Worm (Caenorhabditis elegans) whole organism, midembryonic: ENCODE data around the gene set-3.

Experiments
- T22C8.4 ChIP-seq: fragments of 200-800 bp; sonication (Bioruptor generic); IDR thresholded peaks from 2 replicates; pipeline ENCODE4 v1.3.6; 2022; ENCODE audit warnings: missing genetic modification characterization, missing compliant biosample characterization
- cog-1 ChIP-seq: sonication (generic microtip); optimal IDR thresholded peaks from 2 replicates; lab custom pipeline; 2016; ENCODE audit warnings: missing genetic modification characterization, missing compliant biosample characterization
- flt-1 ChIP-seq: fragments of 200-800 bp; sonication (Bioruptor generic); IDR thresholded peaks from 2 replicates; pipeline ENCODE4 v1.3.6; 2022; ENCODE audit warnings: missing genetic modification characterization, missing compliant biosample characterization
- ref-1 ChIP-seq: fragments of 200-800 bp; sonication (Bioruptor generic); conservative IDR thresholded peaks from 2 replicates; pipeline ENCODE4 v1.3.6; 2022; ENCODE audit warnings: missing genetic modification reagents, missing genetic modification characterization, missing compliant biosample characterization
- tab-1 ChIP-seq: fragments of 200-800 bp; sonication (Bioruptor generic); IDR thresholded peaks from 2 replicates; pipeline ENCODE4 v1.3.6; 2022; ENCODE audit warnings: missing genetic modification characterization, missing compliant biosample characterization
- ztf-23 ChIP-seq: fragments of 200-800 bp; sonication (Bioruptor generic); IDR thresholded peaks from 2 replicates; pipeline ENCODE4 v1.3.6; 2022; ENCODE audit warnings: missing genetic modification reagents, missing genetic modification characterization, missing compliant biosample characterization

DNA sequence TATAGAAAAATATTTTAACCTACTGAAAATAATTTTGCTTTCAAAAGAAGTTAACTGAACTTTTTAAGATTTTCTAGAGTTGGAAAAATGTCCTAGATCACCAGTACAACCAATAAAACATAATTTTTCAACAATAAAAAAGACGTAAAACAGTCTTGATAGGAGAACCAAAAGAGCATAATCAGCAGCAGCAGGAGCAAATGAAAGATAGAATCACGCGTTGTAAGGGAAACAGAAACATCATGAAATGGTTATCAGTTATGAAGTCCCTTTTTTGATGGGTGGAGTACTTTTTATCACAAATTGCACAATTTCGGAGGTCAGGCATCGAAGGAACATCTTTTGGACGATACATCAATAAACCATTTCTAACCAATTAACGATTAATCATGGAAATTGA is 27.6 kb upstream of the set-3 start:
- TF ChIP-seq ref-1 (GFP tag; lab: Robert Waterston, UW) (no peak), flt-1 (GFP tag; lab: Robert Waterston, UW) (no peak), tab-1 (GFP tag; lab: Robert Waterston, UW) (no peak), T22C8.4 (no peak), cog-1 (no peak), ztf-23 (GFP tag; lab: Robert Waterston, UW) (no peak)
